Fruit fly (Drosophila melanogaster) whole organism, embryonic: ENCODE measurements around the gene CG16957.

Source experiments
- Aef1 ChIP-seq: fragments of 200-800 bp; sonication (Bioruptor generic); IDR thresholded peaks from 3 replicates; pipeline ENCODE4 v1.3.6; 2022; ENCODE audit warnings: missing biosample characterization, missing genetic modification characterization
- Atf3 ChIP-seq: fragments of 200-800 bp; sonication (Bioruptor generic); optimal IDR thresholded peaks from 3 replicates; lab custom pipeline; 2016; ENCODE audit warnings: missing biosample characterization, missing genetic modification characterization
- B-H2 ChIP-seq: fragments of 200-800 bp; sonication (Bioruptor generic); optimal IDR thresholded peaks from 2 replicates; lab custom pipeline; 2018; ENCODE audit warnings: missing biosample characterization, mild to moderate bottlenecking, missing genetic modification characterization
- Bgb ChIP-seq: fragments of 200-800 bp; sonication (Bioruptor generic); IDR thresholded peaks from 2 replicates; pipeline ENCODE4 v1.3.6; 2022; ENCODE audit warnings: missing biosample characterization, missing genetic modification characterization; ENCODE audit not compliant: partially characterized antibody
- Blimp-1 ChIP-seq: fragments of 200-800 bp; sonication (Bioruptor generic); optimal IDR thresholded peaks from 3 replicates; lab custom pipeline; 2018; ENCODE audit warnings: missing biosample characterization, missing genetic modification characterization, mild to moderate bottlenecking, moderate library complexity, missing genetic modification reagents
- Bteb2 ChIP-seq: fragments of 200-800 bp; sonication (Bioruptor generic); optimal IDR thresholded peaks from 2 replicates; lab custom pipeline; 2016; ENCODE audit warnings: missing biosample characterization, missing genetic modification characterization
- CG10543 ChIP-seq: fragments of 200-800 bp; sonication (Bioruptor generic); optimal IDR thresholded peaks from 3 replicates; lab custom pipeline; 2017; ENCODE audit warnings: missing biosample characterization, mild to moderate bottlenecking, missing genetic modification characterization, moderate library complexity
- CG11560 ChIP-seq: fragments of 200-800 bp; sonication (Bioruptor generic); IDR thresholded peaks from 3 replicates; pipeline ENCODE4 v1.3.6; 2022; ENCODE audit warnings: missing biosample characterization, missing genetic modification characterization
- CG14441 ChIP-seq: fragments of 200-800 bp; sonication (Bioruptor generic); IDR thresholded peaks from 2 replicates; pipeline ENCODE4 v1.3.6; 2022; ENCODE audit warnings: missing biosample characterization, missing genetic modification characterization
- CG15479 ChIP-seq: fragments of 200-800 bp; sonication (Bioruptor generic); optimal IDR thresholded peaks from 3 replicates; lab custom pipeline; 2019; ENCODE audit warnings: missing biosample characterization, mild to moderate bottlenecking, missing genetic modification characterization, moderate library complexity
- CG1602 ChIP-seq: fragments of 200-800 bp; sonication (Bioruptor generic); optimal IDR thresholded peaks from 3 replicates; lab custom pipeline; 2016; ENCODE audit warnings: missing biosample characterization, missing genetic modification characterization
- CG16863 ChIP-seq: fragments of 200-800 bp; sonication (Bioruptor generic); optimal IDR thresholded peaks from 3 replicates; lab custom pipeline; 2016; ENCODE audit warnings: missing biosample characterization, missing genetic modification characterization
- CG17328 ChIP-seq: fragments of 200-800 bp; sonication (Bioruptor generic); IDR thresholded peaks from 2 replicates; pipeline ENCODE4 v1.3.6; 2022; ENCODE audit warnings: missing biosample characterization, missing genetic modification characterization
- CG18764 ChIP-seq: fragments of 200-800 bp; sonication (Bioruptor generic); optimal IDR thresholded peaks from 3 replicates; lab custom pipeline; 2016; ENCODE audit warnings: missing biosample characterization, missing genetic modification characterization
- CG3995 ChIP-seq: fragments of 200-800 bp; sonication (Bioruptor generic); optimal IDR thresholded peaks from 3 replicates; lab custom pipeline; 2016; ENCODE audit warnings: missing biosample characterization, missing genetic modification characterization
- CG4707 ChIP-seq: fragments of 200-800 bp; sonication (Bioruptor generic); optimal IDR thresholded peaks from 2 replicates; lab custom pipeline; 2018; ENCODE audit warnings: missing biosample characterization, mild to moderate bottlenecking, missing genetic modification characterization, moderate library complexity
- CG6254 ChIP-seq: fragments of 200-800 bp; sonication (Bioruptor generic); optimal IDR thresholded peaks from 3 replicates; lab custom pipeline; 2017; ENCODE audit warnings: mild to moderate bottlenecking, missing biosample characterization, missing genetic modification reagents, missing genetic modification characterization
- CG6854 ChIP-seq: fragments of 200-800 bp; sonication (Bioruptor generic); optimal IDR thresholded peaks from 3 replicates; lab custom pipeline; 2017; ENCODE audit warnings: missing biosample characterization, mild to moderate bottlenecking, missing genetic modification characterization
- CG7271 ChIP-seq: fragments of 200-800 bp; sonication (Bioruptor generic); optimal IDR thresholded peaks from 2 replicates; lab custom pipeline; 2018; ENCODE audit warnings: missing biosample characterization, mild to moderate bottlenecking, missing genetic modification characterization, moderate library complexity
- CG7556 ChIP-seq: fragments of 200-800 bp; sonication (Bioruptor generic); optimal IDR thresholded peaks from 2 replicates; lab custom pipeline; 2017; ENCODE audit warnings: missing biosample characterization, mild to moderate bottlenecking, missing genetic modification characterization
- CG7745 ChIP-seq: fragments of 200-800 bp; sonication (Bioruptor generic); optimal IDR thresholded peaks from 2 replicates; lab custom pipeline; 2018; ENCODE audit warnings: missing biosample characterization, mild to moderate bottlenecking, missing genetic modification characterization, moderate library complexity
- CG7839 ChIP-seq: fragments of 200-800 bp; sonication (Bioruptor generic); optimal IDR thresholded peaks from 3 replicates; lab custom pipeline; 2018; ENCODE audit warnings: missing biosample characterization, mild to moderate bottlenecking, missing genetic modification characterization, moderate library complexity
- CG8089 ChIP-seq: fragments of 200-800 bp; sonication (Bioruptor generic); optimal IDR thresholded peaks from 3 replicates; lab custom pipeline; 2016; ENCODE audit warnings: missing biosample characterization, missing genetic modification characterization
- CG8765 ChIP-seq: fragments of 200-800 bp; sonication (Bioruptor generic); IDR thresholded peaks from 2 replicates; pipeline ENCODE4 v1.3.6; 2022; ENCODE audit warnings: missing biosample characterization, missing genetic modification characterization
- Nf-YC ChIP-seq: fragments of 200-800 bp; optimal IDR thresholded peaks from 3 replicates; lab custom pipeline; 2019; ENCODE audit warnings: missing biosample characterization, mild to moderate bottlenecking, missing genetic modification characterization, moderate library complexity
- Poxn ChIP-seq: fragments of 200-800 bp; sonication (Bioruptor generic); IDR thresholded peaks from 2 replicates; pipeline ENCODE4 v1.3.6; 2022; ENCODE audit warnings: missing biosample characterization, missing genetic modification characterization
- Rx ChIP-seq: fragments of 200-800 bp; sonication (Bioruptor generic); IDR thresholded peaks from 2 replicates; pipeline ENCODE4 v1.3.6; 2022; ENCODE audit warnings: missing biosample characterization, missing genetic modification characterization
- Sox100B ChIP-seq: fragments of 200-800 bp; sonication (Bioruptor generic); optimal IDR thresholded peaks from 3 replicates; lab custom pipeline; 2018; ENCODE audit warnings: missing biosample characterization, mild to moderate bottlenecking, missing genetic modification characterization
- Tbp ChIP-seq: fragments of >200 bp; optimal IDR thresholded peaks from 2 replicates; lab custom pipeline; 2018; ENCODE audit warnings: missing biosample characterization, missing genetic modification characterization
- bbx ChIP-seq: fragments of 200-800 bp; sonication (Bioruptor generic); IDR thresholded peaks from 2 replicates; pipeline ENCODE4 v1.3.6; 2022; ENCODE audit warnings: missing biosample characterization, missing genetic modification characterization; ENCODE audit not compliant: partially characterized antibody
- btn ChIP-seq: fragments of 200-800 bp; sonication (Bioruptor generic); optimal IDR thresholded peaks from 2 replicates; lab custom pipeline; 2016; ENCODE audit warnings: missing biosample characterization, missing genetic modification characterization
- cad ChIP-seq: fragments of >200 bp; optimal IDR thresholded peaks from 2 replicates; lab custom pipeline; 2017; ENCODE audit warnings: missing biosample characterization, missing genetic modification characterization
- dmrt11E ChIP-seq: fragments of 200-800 bp; sonication (Bioruptor generic); optimal IDR thresholded peaks from 3 replicates; lab custom pipeline; 2018; ENCODE audit warnings: missing biosample characterization, mild to moderate bottlenecking, missing genetic modification characterization, moderate library complexity
- emc ChIP-seq: fragments of 200-800 bp; sonication (Bioruptor generic); optimal IDR thresholded peaks from 2 replicates; lab custom pipeline; 2016; ENCODE audit warnings: missing biosample characterization, missing genetic modification characterization
- ems ChIP-seq: fragments of 200-800 bp; sonication (Bioruptor generic); optimal IDR thresholded peaks from 3 replicates; lab custom pipeline; 2016; ENCODE audit warnings: missing biosample characterization, missing genetic modification characterization
- esg ChIP-seq: fragments of 200-800 bp; sonication (Bioruptor generic); conservative IDR thresholded peaks from 2 replicates; pipeline ENCODE4 v1.3.6; 2022; ENCODE audit warnings: missing biosample characterization, missing genetic modification characterization
- fd3F ChIP-seq: fragments of 200-800 bp; sonication (Bioruptor generic); optimal IDR thresholded peaks from 2 replicates; lab custom pipeline; 2018; ENCODE audit warnings: missing biosample characterization, mild to moderate bottlenecking, missing genetic modification characterization, moderate library complexity
- jigr1 ChIP-seq: fragments of 200-800 bp; sonication (Bioruptor generic); IDR thresholded peaks from 3 replicates; pipeline ENCODE4 v1.3.6; 2022; ENCODE audit warnings: missing biosample characterization, missing genetic modification characterization
- knrl ChIP-seq: fragments of 200-800 bp; sonication (Bioruptor generic); IDR thresholded peaks from 3 replicates; pipeline ENCODE4 v1.3.6; 2022; ENCODE audit warnings: missing biosample characterization, missing genetic modification characterization; ENCODE audit not compliant: partially characterized antibody
- lab ChIP-seq: fragments of 200-800 bp; sonication (Bioruptor generic); optimal IDR thresholded peaks from 3 replicates; lab custom pipeline; 2017; ENCODE audit warnings: missing biosample characterization, missing genetic modification characterization, mild to moderate bottlenecking, moderate library complexity, missing genetic modification reagents
- lmd ChIP-seq: fragments of 200-800 bp; sonication (Bioruptor generic); IDR thresholded peaks from 2 replicates; pipeline ENCODE4 v1.3.6; 2022; ENCODE audit warnings: missing biosample characterization, missing genetic modification characterization
- mld ChIP-seq: fragments of 200-800 bp; sonication (Bioruptor generic); IDR thresholded peaks from 3 replicates; pipeline ENCODE4 v1.3.6; 2022; ENCODE audit warnings: missing biosample characterization, missing genetic modification characterization; ENCODE audit not compliant: partially characterized antibody
- pan ChIP-seq, 4 experiments: fragments of >200 bp in 3 of 4; fragments of 200-800 bp in 1 of 4; sonication (Bioruptor generic) in 1 of 4; optimal IDR thresholded peaks in 3 of 4; IDR thresholded peaks in 1 of 4; 2 replicates each; pipeline versions ENCODE4 v1.3.6 to Lab custom; 2017 to 2022; ENCODE audit warnings: missing biosample characterization in 2 of 4, missing genetic modification characterization in 2 of 4, mixed read lengths in 1 of 4
- ranshi ChIP-seq: fragments of 200-800 bp; sonication (Bioruptor generic); IDR thresholded peaks from 2 replicates; pipeline ENCODE4 v1.3.6; 2022; ENCODE audit warnings: missing biosample characterization, missing genetic modification characterization
- row ChIP-seq: fragments of 200-800 bp; sonication (Bioruptor generic); IDR thresholded peaks from 3 replicates; pipeline ENCODE4 v1.3.6; 2022; ENCODE audit warnings: missing biosample characterization, missing genetic modification characterization
- salm ChIP-seq: fragments of 200-800 bp; sonication (Bioruptor generic); optimal IDR thresholded peaks from 2 replicates; lab custom pipeline; 2018; ENCODE audit warnings: missing biosample characterization, mild to moderate bottlenecking, missing genetic modification characterization
- sc ChIP-seq, 3 experiments: fragments of >200 bp in 2 of 3; fragments of 200-800 bp in 1 of 3; sonication (Bioruptor generic) in 1 of 3; optimal IDR thresholded peaks; 2 replicates in 2 of 3; 3 replicates in 1 of 3; lab custom pipeline; 2017; ENCODE audit warnings: mild to moderate bottlenecking in 1 of 3, missing biosample characterization in 1 of 3, missing genetic modification characterization in 1 of 3, missing genetic modification reagents in 1 of 3
- tio ChIP-seq: fragments of 200-800 bp; sonication (Bioruptor generic); optimal IDR thresholded peaks from 2 replicates; lab custom pipeline; 2017; ENCODE audit warnings: missing biosample characterization, missing genetic modification characterization, inconsistent platforms
- unpg ChIP-seq: fragments of 200-800 bp; sonication (Bioruptor generic); optimal IDR thresholded peaks from 3 replicates; lab custom pipeline; 2018; ENCODE audit warnings: missing biosample characterization, mild to moderate bottlenecking, missing genetic modification characterization, moderate library complexity

The CG16957 gene

dm6 chr2L:13398614-13399161, 2.7 kb upstream of the CG16957 start, which contains the start of the genes CG10859 and CG7110 (continued):
- TF ChIP-seq unpg (GFP tag; lab: Kevin White, UChicago) (peak; percentile 59), CG1602 (no peak), emc (GFP tag; lab: Kevin White, UChicago) (no peak), B-H2 (GFP tag; lab: Kevin White, UChicago) (peak; percentile 63), knrl (GFP tag; lab: Robert Waterston, UW) (no peak), Aef1 (GFP tag; lab: Robert Waterston, UW) (no peak), Sox100B (GFP tag; lab: Kevin White, UChicago) (peak; percentile 52), Bteb2 (GFP tag; lab: Kevin White, UChicago) (peak; percentile 34), Rx (no peak), CG15479 (GFP tag; lab: Kevin White, UChicago) (no peak), CG7745 (tag; lab: Kevin White, UChicago) (no peak), CG3995 (GFP tag; lab: Kevin White, UChicago) (peak; percentile 13), salm (peak; percentile 24), CG8089 (no peak), Bgb (GFP tag; lab: Robert Waterston, UW) (peak; percentile 29; the same call in 1 of the 2 replicates), CG7271 (tag; lab: Kevin White, UChicago) (peak; percentile 46), CG14441 (GFP tag; lab: Robert Waterston, UW) (no peak), CG8765 (GFP tag; lab: Robert Waterston, UW) (no peak), btn (GFP tag; lab: Kevin White, UChicago) (no peak), fd3F (GFP tag; lab: Kevin White, UChicago) (no peak), CG11560 (tag; lab: Robert Waterston, UW) (no peak), CG16863 (GFP tag; lab: Kevin White, UChicago) (no peak), tio (GFP tag; lab: Kevin White, UChicago) (no peak), row (GFP tag; lab: Robert Waterston, UW) (0 out of 3 replicates have a peak, but pooled peaks have one; percentile 16), lab (GFP tag; lab: Kevin White, UChicago) (peak; percentile 81), esg (GFP tag; lab: Robert Waterston, UW) (no peak), CG10543 (GFP tag; lab: Kevin White, UChicago) (peak; percentile 26), bbx (GFP tag; lab: Robert Waterston, UW) (no peak), sc (optimal IDR thresholded peaks at IDR 0.05; lab: Kevin White, UChicago) (no peak), sc (GFP tag; optimal IDR thresholded peaks at IDR 0.05; lab: Kevin White, UChicago) (peak; percentile 7), CG17328 (peak; percentile 14; the same call in 1 of the 2 replicates), CG6254 (GFP tag; lab: Kevin White, UChicago) (no peak), CG7556 (no peak), lmd (no peak), ranshi (GFP tag; lab: Robert Waterston, UW) (no peak; the same call in 1 of the 2 replicates), Poxn (GFP tag; lab: Robert Waterston, UW) (no peak), Nf-YC (tag; lab: Kevin White, UChicago) (peak; percentile 12), cad (GFP tag; lab: Kevin White, UChicago) (no peak), pan (optimal IDR thresholded peaks at IDR 0.05; lab: Kevin White, UChicago) (no peak), pan (GFP tag; optimal IDR thresholded peaks at IDR 0.05 in 1 of 2, IDR thresholded peaks at IDR 0.05 in 1 of 2) (peak in 1 of 2 experiments; percentile 10), dmrt11E (tag; lab: Kevin White, UChicago) (peak; percentile 31), Blimp-1 (GFP tag; lab: Kevin White, UChicago) (no peak), CG7839 (tag; lab: Kevin White, UChicago) (peak; percentile 40), jigr1 (GFP tag; lab: Robert Waterston, UW) (no peak), CG6854 (GFP tag; lab: Kevin White, UChicago) (no peak), CG4707 (peak; percentile 43), ems (no peak), Atf3 (GFP tag; lab: Kevin White, UChicago) (no peak), Tbp (GFP tag; lab: Kevin White, UChicago) (no peak), CG18764 (GFP tag; lab: Kevin White, UChicago) (peak; percentile 20), mld (GFP tag; lab: Robert Waterston, UW) (no peak)
